Worm (Caenorhabditis elegans) whole organism, L1 larva: ENCODE results near the gene pot-3.
A peak's percentile ranks its signal among the peaks of the same experiment; 100 is the strongest.

ENCODE experiments used
- C04F5.9 ChIP-seq: sonication (generic microtip); optimal IDR thresholded peaks from 2 replicates; lab custom pipeline; 2016; ENCODE audit warnings: missing genetic modification characterization, missing compliant biosample characterization
- C16A3.4 ChIP-seq: fragments of 150-350 bp; optimal IDR thresholded peaks from 2 replicates; lab custom pipeline; 2014; ENCODE audit warnings: missing biosample characterization, missing genetic modification characterization
- Y116A8C.19 ChIP-seq: sonication (generic microtip); optimal IDR thresholded peaks from 2 replicates; lab custom pipeline; 2016; ENCODE audit warnings: missing compliant biosample characterization, missing genetic modification characterization, borderline replicate concordance
- alr-1 ChIP-seq: fragments of 200-800 bp; sonication (Bioruptor generic); optimal IDR thresholded peaks from 2 replicates; lab custom pipeline; 2018; ENCODE audit warnings: borderline replicate concordance, mild to moderate bottlenecking, missing genetic modification characterization, missing compliant biosample characterization
- ama-1 ChIP-seq: fragments of 150-350 bp; optimal IDR thresholded peaks from 2 replicates; lab custom pipeline; 2014
- ceh-63 ChIP-seq: fragments of 200-800 bp; sonication (Bioruptor generic); optimal IDR thresholded peaks from 2 replicates; lab custom pipeline; 2018; ENCODE audit warnings: mild to moderate bottlenecking, missing genetic modification characterization, missing compliant biosample characterization
- ceh-8 ChIP-seq: fragments of 200-800 bp; sonication (Bioruptor generic); optimal IDR thresholded peaks from 2 replicates; lab custom pipeline; 2018; ENCODE audit warnings: mild to moderate bottlenecking, missing genetic modification characterization, moderate library complexity, missing compliant biosample characterization
- dpl-1 ChIP-seq, 3 experiments: fragments of 150-350 bp in 2 of 3; sonication (generic microtip) in 1 of 3; optimal IDR thresholded peaks; 2 replicates each; lab custom pipeline; 2014 to 2017; ENCODE audit warnings: missing biosample characterization in 3 of 3, missing genetic modification characterization in 3 of 3, missing genetic modification reagents in 3 of 3
- efl-1 ChIP-seq, 4 experiments: fragments of 150-350 bp; optimal IDR thresholded peaks in 3 of 4; peaks in 1 of 4; 1 replicate in 1 of 4; 2 replicates in 3 of 4; lab custom pipeline; 2014; ENCODE audit warnings: missing biosample characterization in 2 of 4, missing genetic modification characterization in 2 of 4, missing genetic modification reagents in 2 of 4
- efl-3 ChIP-seq: fragments of 200-800 bp; sonication (Bioruptor generic); optimal IDR thresholded peaks from 2 replicates; lab custom pipeline; 2018; ENCODE audit warnings: mild to moderate bottlenecking, missing genetic modification characterization, missing compliant biosample characterization
- egl-27 ChIP-seq, 2 experiments: fragments of 150-350 bp in 1 of 2; sonication (generic microtip); optimal IDR thresholded peaks; 3 replicates each; lab custom pipeline; 2017 to 2018; ENCODE audit warnings: missing biosample characterization in 2 of 2, missing genetic modification characterization in 2 of 2, missing genetic modification reagents in 2 of 2
- elt-2 ChIP-seq: sonication (generic microtip); optimal IDR thresholded peaks from 2 replicates; lab custom pipeline; 2016; ENCODE audit warnings: missing genetic modification characterization, mild to moderate bottlenecking, inconsistent platforms, missing compliant biosample characterization, missing genetic modification reagents
- elt-3 ChIP-seq, 6 experiments: fragments of 150-350 bp in 1 of 6; sonication (generic microtip); optimal IDR thresholded peaks; 2 replicates each; lab custom pipeline; 2017 to 2018; ENCODE audit warnings: missing biosample characterization in 6 of 6, missing genetic modification characterization in 6 of 6, inconsistent platforms in 1 of 6
- fkh-4 ChIP-seq: sonication (generic microtip); optimal IDR thresholded peaks from 2 replicates; lab custom pipeline; 2016; ENCODE audit warnings: missing compliant biosample characterization, missing genetic modification characterization, borderline replicate concordance
- fkh-8 ChIP-seq: sonication (generic microtip); optimal IDR thresholded peaks from 2 replicates; lab custom pipeline; 2016; ENCODE audit warnings: mild to moderate bottlenecking, missing genetic modification characterization, missing compliant biosample characterization
- hlh-4 ChIP-seq: sonication (generic microtip); optimal IDR thresholded peaks from 2 replicates; lab custom pipeline; 2016; ENCODE audit warnings: mild to moderate bottlenecking, missing genetic modification characterization, missing compliant biosample characterization
- lin-13 ChIP-seq: fragments of 150-350 bp; optimal IDR thresholded peaks from 2 replicates; lab custom pipeline; 2014; ENCODE audit warnings: missing biosample characterization, missing genetic modification reagents, missing genetic modification characterization
- lin-15B ChIP-seq: fragments of 150-350 bp; sonication (generic microtip); optimal IDR thresholded peaks from 3 replicates; lab custom pipeline; 2014; ENCODE audit warnings: missing biosample characterization, missing genetic modification characterization
- lin-35 ChIP-seq, 2 experiments: fragments of 150-350 bp; optimal IDR thresholded peaks; 2 replicates each; lab custom pipeline; 2014; ENCODE audit warnings: missing biosample characterization in 2 of 2, missing genetic modification characterization in 2 of 2, missing genetic modification reagents in 2 of 2
- lsy-2 ChIP-seq, 2 experiments: fragments of 150-350 bp; optimal IDR thresholded peaks; 2 replicates each; lab custom pipeline; 2014; ENCODE audit warnings: missing biosample characterization in 2 of 2, missing genetic modification characterization in 2 of 2
- mdl-1 ChIP-seq, 2 experiments: fragments of 150-350 bp; optimal IDR thresholded peaks; 2 replicates each; lab custom pipeline; 2014 to 2017; ENCODE audit warnings: missing biosample characterization in 2 of 2, missing genetic modification characterization in 2 of 2, inconsistent platforms in 1 of 2
- nhr-20 ChIP-seq: sonication (generic microtip); optimal IDR thresholded peaks from 2 replicates; lab custom pipeline; 2016; ENCODE audit warnings: mild to moderate bottlenecking, missing genetic modification characterization, missing compliant biosample characterization
- nhr-47 ChIP-seq: sonication (generic microtip); optimal IDR thresholded peaks from 2 replicates; lab custom pipeline; 2016; ENCODE audit warnings: mild to moderate bottlenecking, missing genetic modification characterization, moderate library complexity, missing compliant biosample characterization
- pag-3 ChIP-seq: sonication (generic microtip); optimal IDR thresholded peaks from 2 replicates; lab custom pipeline; 2017; ENCODE audit warnings: missing genetic modification characterization, mild to moderate bottlenecking, missing compliant biosample characterization, antibody characterized with exemption, borderline replicate concordance; ENCODE audit not compliant: insufficient read depth
- pax-3 ChIP-seq: fragments of 200-800 bp; sonication (Bioruptor generic); optimal IDR thresholded peaks from 2 replicates; lab custom pipeline; 2018; ENCODE audit warnings: mild to moderate bottlenecking, missing genetic modification characterization, moderate library complexity, missing compliant biosample characterization
- pqm-1 ChIP-seq: sonication (generic microtip); optimal IDR thresholded peaks from 3 replicates; lab custom pipeline; 2017; ENCODE audit warnings: missing biosample characterization, missing genetic modification characterization
- rnt-1 ChIP-seq: sonication (generic microtip); optimal IDR thresholded peaks from 2 replicates; lab custom pipeline; 2016; ENCODE audit warnings: mild to moderate bottlenecking, missing genetic modification characterization, moderate library complexity, missing compliant biosample characterization
- snpc-4 ChIP-seq: fragments of 150-350 bp; optimal IDR thresholded peaks from 2 replicates; lab custom pipeline; 2014; ENCODE audit warnings: missing biosample characterization, missing genetic modification characterization
- snu-23 ChIP-seq: sonication (generic microtip); optimal IDR thresholded peaks from 2 replicates; lab custom pipeline; 2016; ENCODE audit warnings: missing genetic modification characterization, missing compliant biosample characterization
- sox-4 ChIP-seq: sonication (generic microtip); optimal IDR thresholded peaks from 2 replicates; lab custom pipeline; 2016; ENCODE audit warnings: missing genetic modification characterization, missing compliant biosample characterization
- sptf-1 ChIP-seq: fragments of 150-350 bp; optimal IDR thresholded peaks from 2 replicates; lab custom pipeline; 2014; ENCODE audit warnings: missing biosample characterization, missing genetic modification characterization
- unc-130 ChIP-seq: fragments of 150-350 bp; optimal IDR thresholded peaks from 2 replicates; lab custom pipeline; 2017; ENCODE audit warnings: missing biosample characterization, missing genetic modification characterization, inconsistent platforms
- unc-86 ChIP-seq: sonication (generic microtip); optimal IDR thresholded peaks from 2 replicates; lab custom pipeline; 2016; ENCODE audit warnings: missing genetic modification characterization, missing compliant biosample characterization
- unc-98 ChIP-seq: fragments of 200-800 bp; sonication (Bioruptor generic); IDR thresholded peaks from 2 replicates; pipeline ENCODE4 v1.3.6; 2022; ENCODE audit warnings: missing genetic modification characterization, missing compliant biosample characterization
- vab-15 ChIP-seq: sonication (generic microtip); optimal IDR thresholded peaks from 2 replicates; lab custom pipeline; 2017; ENCODE audit warnings: missing genotype, mild to moderate bottlenecking, missing genetic modification characterization, missing compliant biosample characterization
- xbp-1 ChIP-seq: sonication (generic microtip); optimal IDR thresholded peaks from 2 replicates; lab custom pipeline; 2016; ENCODE audit warnings: missing genetic modification characterization, missing compliant biosample characterization
- ztf-4 ChIP-seq: fragments of 150-350 bp; optimal IDR thresholded peaks from 2 replicates; lab custom pipeline; 2014; ENCODE audit warnings: missing biosample characterization, missing genetic modification characterization

pot-3 gene

ce11 chrIII:13780199-13780706 lies at the start of gene pot-3:
pot-3 (plus strand) TSS chrIII:13780215.
- TF ChIP-seq C04F5.9, result no peak
- no peak for TF ChIP-seq efl-1 (optimal IDR thresholded peaks at IDR 0.05; lab: Kevin White, UChicago)
- peak in 1 of 2 experiments; percentile 93 for TF ChIP-seq efl-1 (GFP tag; optimal IDR thresholded peaks at IDR 0.05 in 1 of 2; lab: Kevin White, UChicago)
- peak in 1 of 6 experiments; percentile 40 for TF ChIP-seq elt-3 (tag; optimal IDR thresholded peaks at IDR 0.05; lab: Kevin White, UChicago)
- no peak for TF ChIP-seq Y116A8C.19
- TF ChIP-seq pax-3 (tag; lab: Kevin White, UChicago), result peak; percentile 15
- peak; percentile 67 for TF ChIP-seq efl-3 (GFP tag; lab: Kevin White, UChicago)
- TF ChIP-seq lin-35 (GFP tag; optimal IDR thresholded peaks at IDR 0.05; lab: Kevin White, UChicago), result peak in 1 of 2 experiments; percentile 2

- TF ChIP-seq vab-15 (tag; lab: Kevin White, UChicago) (no peak), lin-35 (GFP tag; optimal IDR thresholded peaks at IDR 0.05; lab: Kevin White, UChicago) (no peak), ztf-4 (tag; lab: Kevin White, UChicago) (no peak), unc-86 (tag; lab: Kevin White, UChicago) (no peak), egl-27 (tag; optimal IDR thresholded peaks at IDR 0.05; lab: Kevin White, UChicago) (no peak), rnt-1 (tag; lab: Kevin White, UChicago) (no peak), fkh-4 (tag; lab: Kevin White, UChicago) (no peak), xbp-1 (tag; lab: Kevin White, UChicago) (no peak), nhr-47 (tag; lab: Kevin White, UChicago) (no peak), sox-4 (tag; lab: Kevin White, UChicago) (no peak), mdl-1 (tag; optimal IDR thresholded peaks at IDR 0.05; lab: Kevin White, UChicago) (no peak), C16A3.4 (tag; lab: Kevin White, UChicago) (no peak), pqm-1 (tag; lab: Kevin White, UChicago) (no peak), fkh-8 (tag; lab: Kevin White, UChicago) (no peak)
Observed at ce11 chrIII:13731589-13731988, 48.4 kb upstream of the pot-3 start, which contains the start of gene W06F12.2. W06F12.2 (minus strand) TSS chrIII:13731689.

- TF ChIP-seq C04F5.9 (no peak), C16A3.4 (tag; lab: Kevin White, UChicago) (no peak), unc-98 (GFP tag; lab: Robert Waterston, UW) (no peak), nhr-20 (tag; lab: Kevin White, UChicago) (no peak), dpl-1 (GFP tag; optimal IDR thresholded peaks at IDR 0.05; lab: Kevin White, UChicago) (no peak), efl-1 (optimal IDR thresholded peaks at IDR 0.05; lab: Kevin White, UChicago) (no peak), efl-1 (GFP tag; optimal IDR thresholded peaks at IDR 0.05 in 1 of 2; lab: Kevin White, UChicago) (no peak), hlh-4 (tag; lab: Kevin White, UChicago) (no peak), unc-86 (tag; lab: Kevin White, UChicago) (no peak), egl-27 (tag; optimal IDR thresholded peaks at IDR 0.05; lab: Kevin White, UChicago) (no peak), snu-23 (GFP tag; lab: Kevin White, UChicago) (no peak), ceh-63 (no peak), sptf-1 (tag; lab: Kevin White, UChicago) (no peak), nhr-47 (tag; lab: Kevin White, UChicago) (no peak), ceh-8 (GFP tag; lab: Kevin White, UChicago) (no peak), lin-15B (tag; lab: Kevin White, UChicago) (no peak), pqm-1 (tag; lab: Kevin White, UChicago) (no peak), rnt-1 (tag; lab: Kevin White, UChicago) (no peak), pag-3 (no peak), ama-1 (lab: Kevin White, UChicago) (no peak), alr-1 (tag; lab: Kevin White, UChicago) (no peak)
Observed at ce11 chrIII:13732665-13733064, 47.4 kb upstream of the pot-3 start.

- TF ChIP-seq snpc-4 (tag; lab: Kevin White, UChicago) (no peak), dpl-1 (GFP tag; optimal IDR thresholded peaks at IDR 0.05; lab: Kevin White, UChicago) (no peak), elt-2 (tag; lab: Kevin White, UChicago) (peak; percentile 77), lin-13 (GFP tag; lab: Kevin White, UChicago) (no peak), unc-86 (tag; lab: Kevin White, UChicago) (no peak), pqm-1 (tag; lab: Kevin White, UChicago) (peak; percentile 74), efl-1 (optimal IDR thresholded peaks at IDR 0.05; lab: Kevin White, UChicago) (no peak), efl-1 (GFP tag; optimal IDR thresholded peaks at IDR 0.05 in 1 of 2; lab: Kevin White, UChicago) (peak in 1 of 2 experiments; percentile 62), ceh-8 (GFP tag; lab: Kevin White, UChicago) (no peak), lsy-2 (tag; optimal IDR thresholded peaks at IDR 0.05; lab: Kevin White, UChicago) (no peak), unc-130 (tag; lab: Kevin White, UChicago) (no peak), lin-35 (GFP tag; optimal IDR thresholded peaks at IDR 0.05; lab: Kevin White, UChicago) (peak in 1 of 2 experiments; percentile 7)
Observed at ce11 chrIII:13733833-13734232, 46.2 kb upstream of the pot-3 start.
